Fruit fly (Drosophila melanogaster) whole organism, wandering third instar larva: Measurements from ENCODE around the gene msk.

Source experiments
- CG32264 ChIP-seq: fragments of 200-800 bp; sonication (Bioruptor generic); optimal IDR thresholded peaks from 2 replicates; lab custom pipeline; 2016; ENCODE audit warnings: missing biosample characterization, missing genetic modification characterization
- Hr78 ChIP-seq: fragments of >200 bp; optimal IDR thresholded peaks from 2 replicates; lab custom pipeline; 2017; ENCODE audit warnings: missing biosample characterization, missing genetic modification characterization
- Hr83 ChIP-seq: fragments of 200-300 bp; sonication (Bioruptor generic); optimal IDR thresholded peaks from 2 replicates; lab custom pipeline; 2016; ENCODE audit warnings: missing biosample characterization, mild to moderate bottlenecking, missing genetic modification characterization, moderate library complexity; ENCODE audit not compliant: poor library complexity, severe bottlenecking
- Jra ChIP-seq: sonication (Bioruptor generic); optimal IDR thresholded peaks from 2 replicates; lab custom pipeline; 2016; ENCODE audit warnings: missing biosample characterization, missing genetic modification characterization
- Myc ChIP-seq: fragments of >200 bp; optimal IDR thresholded peaks from 2 replicates; lab custom pipeline; 2017
- OdsH ChIP-seq: fragments of 200-800 bp; sonication (Bioruptor generic); optimal IDR thresholded peaks from 2 replicates; lab custom pipeline; 2016; ENCODE audit warnings: missing biosample characterization, mild to moderate bottlenecking, missing genetic modification characterization
- dl ChIP-seq, 2 experiments: fragments of 175-275, 200-275 bp in 1 of 2; fragments of 200-275 bp in 1 of 2; sonication (Bioruptor generic); optimal IDR thresholded peaks; lab custom pipeline; 2018; ENCODE audit warnings: mild to moderate bottlenecking in 2 of 2, missing biosample characterization in 2 of 2, missing genetic modification characterization in 2 of 2, moderate library complexity in 2 of 2; ENCODE audit not compliant: partially characterized antibody in 2 of 2, insufficient read depth in 1 of 2
- fru ChIP-seq: fragments of 200-800 bp; sonication (Bioruptor generic); optimal IDR thresholded peaks from 3 replicates; lab custom pipeline; 2016; ENCODE audit warnings: missing biosample characterization, mild to moderate bottlenecking, missing genetic modification characterization
- h ChIP-seq: fragments of 200-800 bp; sonication (Bioruptor generic); optimal IDR thresholded peaks from 3 replicates; lab custom pipeline; 2016; ENCODE audit warnings: missing biosample characterization, mild to moderate bottlenecking, missing genetic modification characterization
- pan ChIP-seq: fragments of >200 bp; optimal IDR thresholded peaks from 2 replicates; lab custom pipeline; 2017
- psq ChIP-seq: fragments of 200-800 bp; sonication (Bioruptor generic); optimal IDR thresholded peaks from 3 replicates; lab custom pipeline; 2017; ENCODE audit warnings: missing biosample characterization, mild to moderate bottlenecking, missing genetic modification characterization, moderate library complexity
- sage ChIP-seq: fragments of 200-800 bp; sonication (Bioruptor generic); optimal IDR thresholded peaks from 2 replicates; lab custom pipeline; 2016; ENCODE audit warnings: missing biosample characterization, mild to moderate bottlenecking, missing genetic modification characterization
- sv ChIP-seq: fragments of 200-800 bp; sonication (Bioruptor generic); optimal IDR thresholded peaks from 3 replicates; lab custom pipeline; 2016; ENCODE audit warnings: missing biosample characterization, missing genetic modification characterization
- tai ChIP-seq: sonication (Bioruptor generic); optimal IDR thresholded peaks from 2 replicates; lab custom pipeline; 2016; ENCODE audit warnings: missing biosample characterization, missing genetic modification characterization

DNA sequence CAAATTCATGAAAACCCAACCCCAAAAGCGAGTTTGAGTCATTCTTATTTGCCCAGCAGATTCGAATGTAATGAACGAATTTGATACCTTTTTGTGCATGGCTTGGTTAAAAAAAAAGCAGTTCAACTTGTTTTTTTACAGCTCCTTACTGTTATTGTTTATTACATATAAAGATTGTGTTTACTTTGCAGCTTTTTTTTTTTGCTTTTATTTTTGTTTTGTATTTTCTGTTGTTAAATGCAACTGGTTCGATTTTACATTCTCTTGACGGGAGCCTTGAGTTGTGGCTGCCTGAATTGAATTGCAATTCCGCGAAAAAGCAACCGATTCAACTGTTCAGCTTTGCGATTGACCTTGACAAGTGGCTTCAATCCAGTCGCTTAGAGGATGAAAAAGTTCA is 38.6 kb downstream of the msk start:
- TF ChIP-seq Jra: no peak
- no peak for TF ChIP-seq Myc (lab: Kevin White, UChicago)
- TF ChIP-seq dl (GFP tag; optimal IDR thresholded peaks at IDR 0.05; lab: Kevin White, UChicago; ENCODE audit: insufficient read depth in 1 of 2, partially characterized antibody in 2 of 2): no peak
- no peak for TF ChIP-seq tai (GFP tag; lab: Kevin White, UChicago)
- no peak for TF ChIP-seq CG32264 (GFP tag; lab: Kevin White, UChicago)
- TF ChIP-seq psq (GFP tag; lab: Kevin White, UChicago): no peak
- no peak for TF ChIP-seq Hr78
- TF ChIP-seq sage (GFP tag; lab: Kevin White, UChicago): no peak
- no peak for TF ChIP-seq h (GFP tag; lab: Kevin White, UChicago)
- TF ChIP-seq Hr83 (GFP tag; lab: Kevin White, UChicago): no peak
- TF ChIP-seq OdsH (GFP tag; lab: Kevin White, UChicago): no peak
- TF ChIP-seq fru (GFP tag; lab: Kevin White, UChicago): no peak
- no peak for TF ChIP-seq pan
- TF ChIP-seq sv: no peak
